Worm (Caenorhabditis elegans) whole organism, young adult: ENCODE measurements around the gene srz-90.

Experiments
- Y95B8A.8 ChIP-seq: fragments of 200-800 bp; sonication (Bioruptor generic); IDR thresholded peaks from 2 replicates; pipeline ENCODE4 v1.3.6; 2022; ENCODE audit warnings: missing genetic modification reagents, missing genetic modification characterization, missing compliant biosample characterization
- aptf-2 ChIP-seq: fragments of 200-800 bp; sonication (Bioruptor generic); conservative IDR thresholded peaks from 2 replicates; pipeline ENCODE4 v1.3.6; 2022; ENCODE audit warnings: missing genetic modification reagents, missing genetic modification characterization, missing compliant biosample characterization
- dox-1 ChIP-seq: fragments of 200-800 bp; sonication (Bioruptor generic); IDR thresholded peaks from 2 replicates; pipeline ENCODE4 v1.3.6; 2022; ENCODE audit warnings: missing genetic modification reagents, missing genetic modification characterization, missing compliant biosample characterization
- sdz-38 ChIP-seq: sonication (generic microtip); optimal IDR thresholded peaks from 2 replicates; lab custom pipeline; 2016; ENCODE audit warnings: missing genotype, missing genetic modification characterization, missing compliant biosample characterization
- sea-2 ChIP-seq: fragments of 200-800 bp; sonication (Bioruptor generic); IDR thresholded peaks from 2 replicates; pipeline ENCODE4 v1.3.6; 2022; ENCODE audit warnings: missing genetic modification characterization, missing compliant biosample characterization

DNA sequence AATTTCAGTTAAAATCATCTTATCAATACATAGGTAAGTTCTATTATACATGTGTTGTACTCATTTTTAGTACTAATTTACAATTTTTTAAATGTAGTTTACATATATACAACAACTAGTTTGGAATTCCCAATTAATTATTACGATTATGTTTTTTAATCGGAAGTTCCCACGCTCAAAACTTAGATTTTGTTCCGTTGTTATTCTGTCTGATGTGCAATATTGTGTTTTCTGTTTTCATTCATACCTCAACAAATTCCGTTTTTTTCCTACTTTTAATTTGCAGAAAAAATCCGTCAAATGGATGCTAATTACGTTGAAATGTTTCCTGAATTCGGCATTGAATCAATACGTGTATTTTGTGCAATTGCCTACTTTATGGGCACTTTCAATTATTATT lies 21.5 kb upstream of the srz-90 start, which contains the start of gene srw-31:
- TF ChIP-seq aptf-2 (GFP tag; lab: Robert Waterston, UW), result no peak
- no peak for TF ChIP-seq sdz-38 (tag; lab: Kevin White, UChicago)
- no peak for TF ChIP-seq dox-1 (GFP tag; lab: Robert Waterston, UW)
- no peak for TF ChIP-seq sea-2 (GFP tag; lab: Robert Waterston, UW)
- TF ChIP-seq Y95B8A.8 (GFP tag; lab: Robert Waterston, UW), result no peak
